Fruit fly (Drosophila melanogaster) whole organism, adult: ENCODE measurements around the gene CG32243.
A peak's percentile ranks its signal among the peaks of the same experiment; 100 is the strongest.

Source experiments
- CG11617 ChIP-seq: fragments of 200-800 bp; sonication (Bioruptor generic); optimal IDR thresholded peaks from 2 replicates; lab custom pipeline; 2017; ENCODE audit warnings: mild to moderate bottlenecking, missing biosample characterization, missing genetic modification reagents, missing genetic modification characterization
- CG12768 ChIP-seq: fragments of 200-800 bp; sonication (Bioruptor generic); optimal IDR thresholded peaks from 2 replicates; lab custom pipeline; 2017; ENCODE audit warnings: missing biosample characterization, missing genetic modification characterization, mild to moderate bottlenecking, moderate library complexity, missing genetic modification reagents
- CG14711 ChIP-seq: fragments of 200-800 bp; sonication (Bioruptor generic); optimal IDR thresholded peaks from 2 replicates; lab custom pipeline; 2018; ENCODE audit warnings: missing biosample characterization, mild to moderate bottlenecking, missing genetic modification characterization, moderate library complexity
- CG1620 ChIP-seq: fragments of 200-800 bp; sonication (Bioruptor generic); optimal IDR thresholded peaks from 2 replicates; lab custom pipeline; 2016; ENCODE audit warnings: missing biosample characterization, missing genetic modification characterization
- CG33017 ChIP-seq: fragments of 200-800 bp; sonication (Bioruptor generic); optimal IDR thresholded peaks from 2 replicates; lab custom pipeline; 2018; ENCODE audit warnings: missing biosample characterization, mild to moderate bottlenecking, missing genetic modification characterization, moderate library complexity
- CG5204 ChIP-seq: fragments of 200-800 bp; sonication (Bioruptor generic); optimal IDR thresholded peaks from 2 replicates; lab custom pipeline; 2016; ENCODE audit warnings: missing biosample characterization, missing genetic modification characterization
- CG7045 ChIP-seq: fragments of 200-800 bp; sonication (Bioruptor generic); optimal IDR thresholded peaks from 2 replicates; lab custom pipeline; 2017; ENCODE audit warnings: missing biosample characterization, mild to moderate bottlenecking, missing genetic modification characterization
- CG7101 ChIP-seq: fragments of 200-800 bp; sonication (Bioruptor generic); optimal IDR thresholded peaks from 2 replicates; lab custom pipeline; 2018; ENCODE audit warnings: missing biosample characterization, mild to moderate bottlenecking, missing genetic modification characterization, moderate library complexity
- Clk ChIP-seq: fragments of 200-800 bp; sonication (Bioruptor generic); optimal IDR thresholded peaks from 2 replicates; lab custom pipeline; 2017; ENCODE audit warnings: missing biosample characterization, missing genetic modification characterization
- Crg-1 ChIP-seq: fragments of 200-800 bp; sonication (Bioruptor generic); optimal IDR thresholded peaks from 2 replicates; lab custom pipeline; 2016; ENCODE audit warnings: missing biosample characterization, missing genetic modification characterization
- Hr96 ChIP-seq: fragments of 200-800 bp; sonication (Bioruptor generic); optimal IDR thresholded peaks from 2 replicates; lab custom pipeline; 2016; ENCODE audit warnings: missing biosample characterization, missing genetic modification characterization
- Mnt ChIP-seq: fragments of 200-800 bp; sonication (Bioruptor generic); optimal IDR thresholded peaks from 2 replicates; lab custom pipeline; 2016; ENCODE audit warnings: missing biosample characterization, mild to moderate bottlenecking, missing genetic modification characterization
- bab1 ChIP-seq: fragments of 200-800 bp; sonication (Bioruptor generic); optimal IDR thresholded peaks from 3 replicates; lab custom pipeline; 2019; ENCODE audit warnings: missing biosample characterization, mild to moderate bottlenecking, missing genetic modification characterization, moderate library complexity
- cic ChIP-seq: fragments of 200-800 bp; sonication (Bioruptor generic); optimal IDR thresholded peaks from 2 replicates; lab custom pipeline; 2017; ENCODE audit warnings: missing biosample characterization, mild to moderate bottlenecking, missing genetic modification characterization, moderate library complexity
- cnc ChIP-seq, 2 experiments: fragments of >200 bp; optimal IDR thresholded peaks; 2 replicates each; lab custom pipeline; 2017
- kay ChIP-seq: fragments of 200-800 bp; sonication (Bioruptor generic); peaks from one replicate; lab custom pipeline; 2016; ENCODE audit warnings: missing biosample characterization, missing genetic modification characterization, borderline replicate concordance
- ovo ChIP-seq: fragments of 200-800 bp; sonication (Bioruptor generic); optimal IDR thresholded peaks from 2 replicates; lab custom pipeline; 2016; ENCODE audit warnings: missing biosample characterization, missing genetic modification characterization
- pad ChIP-seq: fragments of 200-800 bp; sonication (Bioruptor generic); optimal IDR thresholded peaks from 3 replicates; lab custom pipeline; 2017; ENCODE audit warnings: missing biosample characterization, missing genetic modification characterization, mild to moderate bottlenecking, moderate library complexity, missing genetic modification reagents
- tj ChIP-seq: fragments of 200-800 bp; sonication (Bioruptor generic); optimal IDR thresholded peaks from 3 replicates; lab custom pipeline; 2017; ENCODE audit warnings: missing biosample characterization, mild to moderate bottlenecking, missing genetic modification characterization, moderate library complexity
- toe ChIP-seq: fragments of 200-800 bp; sonication (Bioruptor generic); optimal IDR thresholded peaks from 2 replicates; lab custom pipeline; 2016; ENCODE audit warnings: missing biosample characterization, missing genetic modification characterization

Gene CG32243

dm6 chr3L:4541070-4541469 lies at the start of gene CG32243:
Gene CG32243 (minus strand): TSS chr3L:4541244.
- peak; percentile 7 for TF ChIP-seq kay
- TF ChIP-seq pad (GFP tag; lab: Kevin White, UChicago): no peak
- TF ChIP-seq tj (GFP tag; lab: Kevin White, UChicago): no peak
- TF ChIP-seq Hr96: no peak
- no peak for TF ChIP-seq CG14711 (tag; lab: Kevin White, UChicago)

DNA sequence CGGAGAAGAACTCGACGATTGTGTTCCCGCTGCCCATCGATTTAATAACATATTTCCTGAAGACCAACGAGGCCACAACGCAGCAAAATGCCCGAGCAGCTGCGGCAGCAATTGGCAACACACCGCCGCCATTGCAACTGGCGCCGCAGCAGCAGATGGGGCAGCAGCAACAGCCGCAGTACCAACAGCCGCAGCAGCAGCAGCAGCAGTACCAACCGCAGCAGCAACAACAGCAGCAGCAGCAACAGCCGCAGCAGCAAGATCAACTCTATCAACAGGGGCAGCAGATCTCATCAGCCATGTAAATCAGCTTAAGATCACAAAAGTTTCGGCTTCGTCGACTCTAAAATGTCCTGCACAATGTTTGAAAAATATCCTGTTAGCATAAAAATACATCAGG lies 49.0 kb upstream of the CG32243 start:
- no peak for TF ChIP-seq CG33017 (tag; lab: Kevin White, UChicago)

DNA sequence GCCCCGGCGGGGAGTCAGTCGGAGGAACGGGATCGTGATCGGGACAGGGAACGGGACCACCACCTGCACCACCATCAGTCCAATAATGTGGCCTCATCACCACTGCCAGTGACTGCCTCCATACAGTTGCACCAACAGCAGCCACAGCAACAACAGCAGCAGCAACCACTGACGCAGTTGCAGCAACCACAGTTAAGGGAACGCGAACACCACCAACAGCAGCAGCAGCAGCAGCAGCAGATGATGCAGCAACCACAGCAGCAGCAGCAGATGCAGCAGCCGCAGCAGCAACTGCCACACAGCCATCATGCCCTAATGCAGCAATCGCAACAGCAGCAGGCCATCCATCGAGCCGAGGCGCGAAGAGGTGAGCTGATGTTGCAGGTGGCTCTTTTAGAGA lies 34.3 kb upstream of the CG32243 start:
- no peak for TF ChIP-seq cic (GFP tag; lab: Kevin White, UChicago)
- no peak for TF ChIP-seq CG5204
- no peak for TF ChIP-seq CG1620
- TF ChIP-seq tj (GFP tag; lab: Kevin White, UChicago): no peak
- TF ChIP-seq CG14711 (tag; lab: Kevin White, UChicago): no peak
- TF ChIP-seq CG33017 (tag; lab: Kevin White, UChicago): no peak
- no peak for TF ChIP-seq Clk (GFP tag; lab: Kevin White, UChicago)
- TF ChIP-seq ovo (GFP tag; lab: Kevin White, UChicago): no peak
- TF ChIP-seq bab1: no peak
- TF ChIP-seq CG12768 (GFP tag; lab: Kevin White, UChicago): no peak
- no peak for TF ChIP-seq toe (GFP tag; lab: Kevin White, UChicago)
- no peak for TF ChIP-seq kay

DNA sequence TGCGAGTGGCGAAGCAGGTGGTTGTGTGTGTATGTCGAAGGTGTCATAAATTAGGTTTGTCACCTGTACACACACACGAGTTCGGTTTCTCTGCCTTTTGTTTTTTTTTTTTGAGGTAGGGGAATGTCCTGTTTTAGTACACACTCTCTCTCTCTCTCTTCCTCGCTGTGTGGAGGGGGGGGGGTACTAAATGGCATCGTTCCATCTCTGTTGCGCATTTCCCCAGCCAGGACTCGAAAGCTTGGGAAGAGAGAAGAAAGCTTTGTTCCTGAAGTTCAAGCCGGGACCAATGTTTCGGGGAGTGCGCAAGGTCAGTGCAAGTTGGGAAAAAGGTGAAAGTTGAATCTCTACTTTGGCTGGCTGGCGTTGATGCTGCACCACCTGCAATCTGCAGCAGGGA lies 33.4 kb upstream of the CG32243 start:
- peak; percentile 97 for TF ChIP-seq pad (GFP tag; lab: Kevin White, UChicago)
- TF ChIP-seq Crg-1 (GFP tag; lab: Kevin White, UChicago): no peak

DNA sequence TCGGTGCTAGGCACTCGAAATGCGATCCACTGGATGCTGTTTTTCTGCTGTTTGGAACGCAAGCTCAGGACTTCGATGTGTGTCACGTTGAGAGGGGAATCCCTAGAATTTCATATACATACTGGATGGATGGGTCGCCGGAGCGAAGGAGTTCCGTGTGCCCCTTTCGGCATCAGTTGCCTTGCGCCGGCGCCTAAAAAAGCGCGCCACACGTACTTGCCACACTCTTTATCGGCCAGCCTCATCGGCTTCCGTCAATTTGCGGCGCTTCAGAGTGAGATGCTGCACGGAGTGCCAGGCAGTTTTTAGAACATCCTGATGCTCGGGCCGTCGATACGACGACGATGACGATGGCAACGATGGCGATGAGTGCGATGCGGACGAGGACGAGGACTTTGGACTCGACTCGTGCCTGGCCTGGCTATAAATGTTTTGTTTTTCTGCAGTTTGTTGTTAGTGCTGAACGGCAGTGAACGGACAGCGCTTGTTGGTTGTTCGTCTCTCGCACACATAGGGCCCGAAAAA lies 15.8 kb upstream of the CG32243 start:
- TF ChIP-seq pad (GFP tag; lab: Kevin White, UChicago) (peak; percentile 92), Clk (GFP tag; lab: Kevin White, UChicago) (no peak)

DNA sequence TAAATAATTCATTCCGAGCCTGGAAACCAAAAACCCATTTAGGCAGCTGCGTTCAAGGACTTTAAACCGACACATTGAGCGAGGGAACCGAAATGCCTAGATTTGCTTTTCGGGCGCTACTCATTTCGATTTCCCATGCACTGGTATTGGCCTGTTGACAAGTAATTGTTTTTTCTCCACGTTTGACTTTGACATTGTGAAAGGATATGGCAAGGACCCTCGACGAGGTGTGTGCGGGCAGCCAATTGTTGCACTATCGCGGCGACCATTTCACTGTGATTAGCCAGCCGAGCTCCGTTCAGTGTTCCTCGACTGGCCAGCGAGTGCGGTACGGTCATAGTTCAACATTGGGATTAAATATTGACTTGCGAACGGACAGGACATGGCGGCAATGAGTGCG lies 14.7 kb upstream of the CG32243 start, which contains the start of gene CG42540:
CG42540 (plus strand) TSS at position 301 of the 400 bp plus-strand sequence.
- TF ChIP-seq kay: no peak
- TF ChIP-seq toe (GFP tag; lab: Kevin White, UChicago): no peak
- no peak for TF ChIP-seq Mnt (GFP tag; lab: Kevin White, UChicago)
- TF ChIP-seq tj (GFP tag; lab: Kevin White, UChicago): no peak
- no peak for TF ChIP-seq ovo (GFP tag; lab: Kevin White, UChicago)
- TF ChIP-seq CG7045 (GFP tag; lab: Kevin White, UChicago): no peak
- TF ChIP-seq CG33017 (tag; lab: Kevin White, UChicago): no peak
- no peak for TF ChIP-seq cnc (optimal IDR thresholded peaks at IDR 0.05; lab: Kevin White, UChicago)
- no peak for TF ChIP-seq pad (GFP tag; lab: Kevin White, UChicago)
- TF ChIP-seq Clk (GFP tag; lab: Kevin White, UChicago): no peak

- TF ChIP-seq bab1 (no peak), Mnt (GFP tag; lab: Kevin White, UChicago) (no peak), CG33017 (tag; lab: Kevin White, UChicago) (no peak), CG11617 (GFP tag; lab: Kevin White, UChicago) (no peak), CG5204 (no peak), toe (GFP tag; lab: Kevin White, UChicago) (no peak), CG7045 (GFP tag; lab: Kevin White, UChicago) (no peak), Clk (GFP tag; lab: Kevin White, UChicago) (no peak), cnc (optimal IDR thresholded peaks at IDR 0.05; lab: Kevin White, UChicago) (no peak), Hr96 (no peak), tj (GFP tag; lab: Kevin White, UChicago) (no peak), CG1620 (no peak), Crg-1 (GFP tag; lab: Kevin White, UChicago) (no peak), ovo (GFP tag; lab: Kevin White, UChicago) (no peak), kay (no peak), CG14711 (tag; lab: Kevin White, UChicago) (no peak), CG7101 (no peak), cic (GFP tag; lab: Kevin White, UChicago) (no peak), CG12768 (GFP tag; lab: Kevin White, UChicago) (no peak)
Measured at dm6 chr3L:4555136-4555535, 14.1 kb upstream of the CG32243 start, which contains the start of gene CG33777. Gene CG33777 (minus strand): TSS chr3L:4555236.

DNA sequence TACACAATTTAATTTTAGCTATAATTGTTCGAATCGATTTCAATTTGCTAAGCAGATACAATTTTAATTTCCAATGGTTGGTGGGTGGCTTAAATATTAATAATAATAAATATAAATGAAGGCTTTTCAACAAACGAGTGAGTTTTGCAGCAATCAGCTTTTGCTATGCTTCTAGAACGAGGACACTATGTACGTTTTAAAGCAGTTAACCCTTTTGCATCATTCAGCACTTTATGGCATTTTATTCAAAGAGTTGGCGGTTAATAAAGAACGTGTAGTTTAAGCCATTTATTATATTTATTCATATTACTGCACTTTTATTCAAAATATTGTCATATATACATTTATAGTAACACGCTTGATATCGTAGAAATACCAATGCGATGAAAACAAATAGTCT lies 13.2 kb upstream of the CG32243 start:
- no peak for TF ChIP-seq CG7101
- no peak for TF ChIP-seq CG1620
- TF ChIP-seq CG14711 (tag; lab: Kevin White, UChicago): no peak
- TF ChIP-seq toe (GFP tag; lab: Kevin White, UChicago): no peak
- TF ChIP-seq Clk (GFP tag; lab: Kevin White, UChicago): no peak
- no peak for TF ChIP-seq pad (GFP tag; lab: Kevin White, UChicago)
- no peak for TF ChIP-seq ovo (GFP tag; lab: Kevin White, UChicago)
- no peak for TF ChIP-seq Hr96
- TF ChIP-seq cnc (optimal IDR thresholded peaks at IDR 0.05; lab: Kevin White, UChicago): no peak
- TF ChIP-seq kay: no peak
- TF ChIP-seq CG12768 (GFP tag; lab: Kevin White, UChicago): no peak
